Fruit fly (Drosophila melanogaster): ENCODE results near the gene Ccdc56.

The Ccdc56 gene

dm6 chr3L:11691203-11691797 lies 17.5 kb upstream of the Ccdc56 start, which contains the start of the genes Pldn and CG14135 (continued):
- TF ChIP-seq gcm (GFP tag; optimal IDR thresholded peaks at IDR 0.05) (no peak), ash1 (GFP tag; optimal IDR thresholded peaks at IDR 0.05) (no peak), Bdp1 (GFP tag; optimal IDR thresholded peaks at IDR 0.05) (no peak), NK7.1 (GFP tag; optimal IDR thresholded peaks at IDR 0.05) (no peak), CG2889 (GFP tag; IDR thresholded peaks at IDR 0.05) (no peak), CG34422 (GFP tag; IDR thresholded peaks at IDR 0.05) (peak; percentile 1; the same call in 1 of the 3 replicates), sug (tag; optimal IDR thresholded peaks at IDR 0.05) (peak; percentile 32), CG7839 (tag; optimal IDR thresholded peaks at IDR 0.05) (no peak), NfI (GFP tag; optimal IDR thresholded peaks at IDR 0.05) (no peak), CG12942 (GFP tag; optimal IDR thresholded peaks at IDR 0.05) (no peak), D19A (tag; optimal IDR thresholded peaks at IDR 0.05) (no peak), hbn (GFP tag; IDR thresholded peaks at IDR 0.05; ENCODE audit: partially characterized antibody) (0 out of 2 replicates have a peak, but pooled peaks have one; percentile 27), shn (GFP tag; optimal IDR thresholded peaks at IDR 0.05) (no peak), CG43689 (GFP tag; IDR thresholded peaks at IDR 0.05) (no peak), CG6654 (GFP tag; optimal IDR thresholded peaks at IDR 0.05) (peak; percentile 99), gfzf (GFP tag; optimal IDR thresholded peaks at IDR 0.05) (peak; percentile 54), Sry-δ (GFP tag; optimal IDR thresholded peaks at IDR 0.05) (peak; percentile 45), crp (GFP tag; optimal IDR thresholded peaks at IDR 0.05) (peak; percentile 97 to 99), CG34376 (GFP tag; optimal IDR thresholded peaks at IDR 0.05) (peak; percentile 39), pita (GFP tag; optimal IDR thresholded peaks at IDR 0.05) (peak; percentile 75), ken (GFP tag; IDR thresholded peaks at IDR 0.05) (no peak), CG4328 (GFP tag; optimal IDR thresholded peaks at IDR 0.05) (no peak), Ravus (GFP tag; IDR thresholded peaks at IDR 0.05) (no peak), stc (GFP tag; IDR thresholded peaks at IDR 0.05) (no peak), Vsx1 (GFP tag; optimal IDR thresholded peaks at IDR 0.05) (peak; percentile 8), cad (GFP tag; optimal IDR thresholded peaks at IDR 0.05) (peak; percentile 20), CG12391 (tag; optimal IDR thresholded peaks at IDR 0.05) (peak; percentile 3), nom (GFP tag; optimal IDR thresholded peaks at IDR 0.05) (no peak), MESR4 (GFP tag; optimal IDR thresholded peaks at IDR 0.05) (peak; percentile 29), Xrp1 (GFP tag; IDR thresholded peaks at IDR 0.05) (no peak), gsb-n (tag; optimal IDR thresholded peaks at IDR 0.05) (peak; percentile 14), Scr (GFP tag; IDR thresholded peaks at IDR 0.05; ENCODE audit: partially characterized antibody) (peak; percentile 49), CG17186 (GFP tag; optimal IDR thresholded peaks at IDR 0.05) (no peak), sens-2 (GFP tag; IDR thresholded peaks at IDR 0.05) (no peak), HmgZ (tag; optimal IDR thresholded peaks at IDR 0.05) (peak; percentile 49), Gsc (GFP tag; IDR thresholded peaks at IDR 0.05) (no peak), cato (GFP tag; optimal IDR thresholded peaks at IDR 0.05; ENCODE audit: borderline replicate concordance) (no peak), CG33213 (GFP tag; optimal IDR thresholded peaks at IDR 0.05) (no peak), HLH4C (GFP tag; IDR thresholded peaks at IDR 0.05; ENCODE audit: partially characterized antibody) (peak; percentile 53; the same call in 2 of the 3 replicates), CG3995 (GFP tag; optimal IDR thresholded peaks at IDR 0.05) (no peak), ind (GFP tag; optimal IDR thresholded peaks at IDR 0.05) (no peak), her (GFP tag; optimal IDR thresholded peaks at IDR 0.05) (no peak), CG6175 (GFP tag; IDR thresholded peaks at IDR 0.05) (no peak), CG2678 (tag; optimal IDR thresholded peaks at IDR 0.05) (no peak), Jarid2 (GFP tag; optimal IDR thresholded peaks at IDR 0.05) (no peak), oc (tag; optimal IDR thresholded peaks at IDR 0.05) (no peak), Doc3 (GFP tag; IDR thresholded peaks at IDR 0.05; ENCODE audit: partially characterized antibody) (peak; percentile 47; the same call in 1 of the 3 replicates), CG12769 (tag; optimal IDR thresholded peaks at IDR 0.05) (no peak), NFAT (GFP tag; IDR thresholded peaks at IDR 0.05) (no peak), onecut (GFP tag; IDR thresholded peaks at IDR 0.05) (no peak)

Measured in whole organism, embryonic.